Fruit fly (Drosophila melanogaster): ENCODE results near the gene Kdm5.

Gene Kdm5

dm6 chr2L:5964211-5964610 is 35.1 kb downstream of the Kdm5 start:
- TF ChIP-seq ttk (optimal IDR thresholded peaks at IDR 0.05), result no peak
- no peak for TF ChIP-seq insv (optimal IDR thresholded peaks at IDR 0.05)

DNA sequence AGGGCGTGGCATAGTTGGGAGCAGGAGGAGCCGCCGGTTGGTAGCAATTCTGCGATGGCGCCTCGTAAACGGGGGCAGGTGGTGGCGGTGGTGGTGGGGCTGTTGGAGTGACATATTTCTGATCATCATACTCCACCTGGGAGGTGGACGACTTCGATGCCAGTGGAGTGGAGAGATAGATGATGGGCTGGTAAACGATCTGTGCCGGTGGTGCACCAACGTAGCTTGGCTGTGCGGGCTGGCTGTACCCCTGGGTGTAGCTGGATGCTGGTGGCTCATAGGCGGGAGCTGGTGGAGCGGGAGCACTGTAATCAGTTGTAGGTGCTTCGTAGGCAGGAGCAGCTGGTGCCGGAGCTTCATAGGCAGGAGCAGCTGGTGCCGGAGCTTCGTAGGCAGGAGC is 36.0 kb downstream of the Kdm5 start:
- TF ChIP-seq ttk (optimal IDR thresholded peaks at IDR 0.05), result no peak
- TF ChIP-seq Myc (optimal IDR thresholded peaks at IDR 0.05), result no peak
- no peak for TF ChIP-seq h (optimal IDR thresholded peaks at IDR 0.05)
- TF ChIP-seq Sin3A (optimal IDR thresholded peaks at IDR 0.05), result no peak
- no peak for TF ChIP-seq insv (optimal IDR thresholded peaks at IDR 0.05)
- no peak for TF ChIP-seq psq (optimal IDR thresholded peaks at IDR 0.05)

DNA sequence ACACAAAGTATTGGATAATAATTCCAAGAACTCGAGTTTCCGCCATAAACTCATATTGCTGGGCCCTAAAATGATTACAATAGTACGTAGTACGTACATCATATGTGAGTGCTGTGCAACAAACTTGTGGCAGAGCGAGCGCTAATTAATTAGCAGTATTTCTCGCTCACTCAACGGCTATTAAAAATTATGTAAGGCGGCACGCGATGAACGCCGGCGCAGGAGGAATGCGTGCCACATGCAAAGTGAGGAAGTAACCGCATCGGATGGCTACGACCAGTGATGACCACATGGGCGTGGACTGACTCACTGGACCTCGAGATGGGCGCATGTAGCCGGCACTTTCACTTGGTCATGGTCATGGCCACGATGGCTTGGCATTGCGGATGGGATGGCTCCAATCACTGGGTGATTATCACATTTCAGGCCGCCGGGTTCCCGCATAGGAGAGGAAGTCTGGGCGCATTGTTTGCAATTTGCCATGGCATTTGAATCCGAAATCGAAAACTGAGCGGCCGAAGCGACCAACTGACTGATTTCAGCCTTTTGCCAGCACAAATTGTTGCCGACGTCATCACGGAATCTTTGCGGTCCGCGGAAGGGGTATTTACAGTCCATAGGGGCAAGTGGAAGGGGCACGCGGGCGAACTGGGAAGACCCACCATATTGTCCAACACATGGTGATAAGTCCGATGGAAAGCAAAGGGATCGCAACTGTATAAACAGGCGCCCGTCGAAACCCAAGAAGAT is 38.0 kb downstream of the Kdm5 start:
- no peak for TF ChIP-seq Myc (optimal IDR thresholded peaks at IDR 0.05)
- no peak for TF ChIP-seq insv (optimal IDR thresholded peaks at IDR 0.05)

dm6 chr2L:5959863-5960658 is 39.2 kb downstream of the Kdm5 start, which contains the start of gene Vm26Aa:
Gene Vm26Aa (minus strand): TSS chr2L:5960340.
- no peak for TF ChIP-seq Myc (optimal IDR thresholded peaks at IDR 0.05)
- TF ChIP-seq insv (optimal IDR thresholded peaks at IDR 0.05), result no peak
- no peak for TF ChIP-seq psq (optimal IDR thresholded peaks at IDR 0.05)
- no peak for TF ChIP-seq ttk (optimal IDR thresholded peaks at IDR 0.05)
- TF ChIP-seq Sin3A (optimal IDR thresholded peaks at IDR 0.05), result no peak
- no peak for TF ChIP-seq h (optimal IDR thresholded peaks at IDR 0.05)

DNA sequence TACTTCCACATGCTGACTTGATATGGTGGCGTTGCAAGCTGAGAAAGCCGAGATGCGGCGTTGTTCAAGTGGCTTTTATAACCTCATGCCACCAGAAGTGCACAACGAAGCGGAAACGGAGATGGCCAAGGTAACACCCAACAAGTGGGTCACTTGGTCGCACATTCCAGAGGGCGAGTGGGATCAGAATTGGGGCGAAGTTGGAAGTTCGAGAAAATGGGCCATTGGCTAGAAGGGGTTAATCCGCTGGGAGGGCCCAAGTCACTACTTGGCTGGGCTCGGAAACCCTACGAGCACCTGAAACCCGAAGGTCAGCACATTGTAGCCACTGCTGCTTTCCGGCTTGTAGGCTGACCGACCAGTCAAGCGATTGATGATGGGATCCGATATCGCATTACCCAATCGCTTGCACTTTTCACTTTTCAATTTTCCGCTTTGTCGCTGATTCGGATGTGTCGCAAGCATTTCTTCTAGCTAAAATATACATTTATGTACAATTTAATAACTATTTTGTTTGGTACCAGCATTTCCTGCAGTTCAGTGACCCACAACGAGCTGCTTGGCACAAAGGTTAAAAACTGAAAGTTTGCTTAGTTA is 40.6 kb downstream of the Kdm5 start, which contains the start of gene Vm26Ac:
Vm26Ac (minus strand) TSS at position 51 of the 597 bp plus-strand sequence.
- TF ChIP-seq Sin3A (optimal IDR thresholded peaks at IDR 0.05) (no peak), insv (optimal IDR thresholded peaks at IDR 0.05) (no peak), h (optimal IDR thresholded peaks at IDR 0.05) (no peak)

dm6 chr2L:5956706-5957105 is 42.6 kb downstream of the Kdm5 start, which contains the start of the genes CG13998 and Vm26Ab:
Gene CG13998 (minus strand): TSS chr2L:5956819.
Gene Vm26Ab (plus strand): TSS chr2L:5957004.
- TF ChIP-seq Myc (optimal IDR thresholded peaks at IDR 0.05) (no peak), h (optimal IDR thresholded peaks at IDR 0.05) (no peak), ttk (optimal IDR thresholded peaks at IDR 0.05) (no peak), Sin3A (optimal IDR thresholded peaks at IDR 0.05) (no peak)

DNA sequence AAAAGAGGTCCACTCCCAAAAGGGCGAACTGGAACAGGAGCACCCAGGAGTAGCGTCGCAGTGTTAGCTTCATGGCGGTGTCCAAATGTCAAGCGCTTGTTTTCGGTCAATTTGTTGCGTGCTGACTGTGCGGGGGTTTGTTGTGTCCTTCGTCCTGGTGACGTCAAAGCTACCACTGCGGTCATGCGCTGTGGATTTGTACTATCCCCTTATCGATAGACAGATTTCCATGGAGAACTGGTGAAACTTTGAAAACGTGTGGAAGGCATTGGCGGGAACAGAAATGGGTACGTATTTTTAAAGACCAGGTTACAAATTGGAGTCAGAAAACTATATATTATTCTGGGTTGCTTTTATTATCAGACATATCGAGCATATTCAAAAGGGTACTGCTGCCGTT is 43.1 kb downstream of the Kdm5 start, which contains the start of gene CG13999:
CG13999 (minus strand) TSS at position 314 of the 400 bp plus-strand sequence.
- TF ChIP-seq Myc (optimal IDR thresholded peaks at IDR 0.05) (no peak), h (optimal IDR thresholded peaks at IDR 0.05) (no peak), psq (optimal IDR thresholded peaks at IDR 0.05) (no peak), insv (optimal IDR thresholded peaks at IDR 0.05) (no peak), ttk (optimal IDR thresholded peaks at IDR 0.05) (no peak), Sin3A (optimal IDR thresholded peaks at IDR 0.05) (no peak)

- TF ChIP-seq h (optimal IDR thresholded peaks at IDR 0.05), result no peak
- TF ChIP-seq Myc (optimal IDR thresholded peaks at IDR 0.05), result no peak
- no peak for TF ChIP-seq psq (optimal IDR thresholded peaks at IDR 0.05)
These were observed 50.4 kb downstream of the Kdm5 start, which contains the start of gene CG9044 for dm6 chr2L:5948775-5949526. Gene CG9044 (plus strand): TSS chr2L:5949450.

dm6 chr2L:5947504-5947903 is 51.8 kb downstream of the Kdm5 start:
- no peak for TF ChIP-seq Sin3A (optimal IDR thresholded peaks at IDR 0.05)
- no peak for TF ChIP-seq Myc (optimal IDR thresholded peaks at IDR 0.05)
- no peak for TF ChIP-seq ttk (optimal IDR thresholded peaks at IDR 0.05)
- TF ChIP-seq h (optimal IDR thresholded peaks at IDR 0.05), result no peak

DNA sequence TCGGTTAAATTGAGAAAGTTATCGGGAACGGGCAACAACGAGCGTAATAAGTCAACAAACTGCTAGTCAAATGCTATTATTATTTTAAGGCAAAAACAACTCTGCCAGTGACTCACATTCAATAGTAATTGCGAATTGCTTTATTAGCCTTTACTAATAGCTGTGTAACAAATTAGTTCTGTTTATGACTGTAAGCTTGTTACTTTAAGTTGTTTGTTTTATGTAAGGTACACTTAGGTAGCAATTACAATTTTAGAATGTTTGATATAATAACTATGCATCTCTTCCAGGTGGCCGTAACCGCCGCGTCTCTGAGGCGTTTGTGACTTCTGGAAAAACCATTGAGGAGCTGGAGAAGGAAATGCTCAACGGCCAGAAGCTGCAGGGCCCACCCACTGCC is 52.6 kb downstream of the Kdm5 start:
- TF ChIP-seq Sin3A (optimal IDR thresholded peaks at IDR 0.05) (no peak), insv (optimal IDR thresholded peaks at IDR 0.05) (no peak), h (optimal IDR thresholded peaks at IDR 0.05) (no peak), ttk (optimal IDR thresholded peaks at IDR 0.05) (no peak), Myc (optimal IDR thresholded peaks at IDR 0.05) (no peak), psq (optimal IDR thresholded peaks at IDR 0.05) (no peak)

- no peak for TF ChIP-seq h (optimal IDR thresholded peaks at IDR 0.05)
- no peak for TF ChIP-seq Myc (optimal IDR thresholded peaks at IDR 0.05)
- TF ChIP-seq insv (optimal IDR thresholded peaks at IDR 0.05), result no peak
- TF ChIP-seq psq (optimal IDR thresholded peaks at IDR 0.05), result no peak
- no peak for TF ChIP-seq Sin3A (optimal IDR thresholded peaks at IDR 0.05)
- TF ChIP-seq ttk (optimal IDR thresholded peaks at IDR 0.05), result no peak
These were observed 53.4 kb downstream of the Kdm5 start for dm6 chr2L:5945651-5946547.
